Fruit fly (Drosophila melanogaster) whole organism, embryonic: ENCODE measurements around the gene rho-5.
A peak's percentile ranks its signal among the peaks of the same experiment; 100 is the strongest.

Experiments
- Abd-B ChIP-seq: fragments of 200-800 bp; sonication (Bioruptor generic); optimal IDR thresholded peaks from 2 replicates; lab custom pipeline; 2018; ENCODE audit warnings: missing biosample characterization, mild to moderate bottlenecking, missing genetic modification characterization, moderate library complexity
- Antp ChIP-seq: fragments of 200-800 bp; sonication (Bioruptor generic); optimal IDR thresholded peaks from 3 replicates; lab custom pipeline; 2016; ENCODE audit warnings: missing biosample characterization, missing genetic modification characterization
- Atf-2 ChIP-seq: fragments of 200-800 bp; sonication (Bioruptor generic); optimal IDR thresholded peaks from 2 replicates; lab custom pipeline; 2016; ENCODE audit warnings: missing biosample characterization, missing genetic modification characterization
- B-H2 ChIP-seq: fragments of 200-800 bp; sonication (Bioruptor generic); optimal IDR thresholded peaks from 2 replicates; lab custom pipeline; 2018; ENCODE audit warnings: missing biosample characterization, mild to moderate bottlenecking, missing genetic modification characterization
- CG10209 ChIP-seq: fragments of 200-800 bp; sonication (Bioruptor generic); optimal IDR thresholded peaks from 3 replicates; lab custom pipeline; 2017; ENCODE audit warnings: missing biosample characterization, mild to moderate bottlenecking, missing genetic modification characterization, missing genetic modification reagents
- CG10431 ChIP-seq: fragments of 200-800 bp; sonication (Bioruptor generic); optimal IDR thresholded peaks from 3 replicates; lab custom pipeline; 2018; ENCODE audit warnings: missing biosample characterization, mild to moderate bottlenecking, missing genetic modification characterization
- CG12659 ChIP-seq: fragments of 200-800 bp; sonication (Bioruptor generic); optimal IDR thresholded peaks from 3 replicates; lab custom pipeline; 2017; ENCODE audit warnings: mild to moderate bottlenecking, missing biosample characterization, missing genetic modification reagents, missing genetic modification characterization
- CG14860 ChIP-seq: fragments of 200-800 bp; sonication (Bioruptor generic); IDR thresholded peaks from 3 replicates; pipeline ENCODE4 v1.3.6; 2022; ENCODE audit warnings: missing biosample characterization, missing genetic modification characterization; ENCODE audit not compliant: partially characterized antibody
- CG1792 ChIP-seq: fragments of 200-800 bp; sonication (Bioruptor generic); optimal IDR thresholded peaks from 2 replicates; lab custom pipeline; 2016; ENCODE audit warnings: missing biosample characterization, missing genetic modification characterization
- CG18262 ChIP-seq: fragments of 200-800 bp; optimal IDR thresholded peaks from 3 replicates; lab custom pipeline; 2019; ENCODE audit warnings: missing biosample characterization, mild to moderate bottlenecking, missing genetic modification characterization, moderate library complexity
- CG30020 ChIP-seq: fragments of 200-800 bp; optimal IDR thresholded peaks from 2 replicates; lab custom pipeline; 2019; ENCODE audit warnings: missing biosample characterization, mild to moderate bottlenecking, missing genetic modification characterization, moderate library complexity
- CG43689 ChIP-seq: fragments of 200-800 bp; sonication (Bioruptor generic); IDR thresholded peaks from 2 replicates; pipeline ENCODE4 v1.3.6; 2022; ENCODE audit warnings: missing biosample characterization, missing genetic modification characterization
- CG4617 ChIP-seq: fragments of 200-800 bp; sonication (Bioruptor generic); optimal IDR thresholded peaks from 3 replicates; lab custom pipeline; 2016; ENCODE audit warnings: missing biosample characterization, missing genetic modification characterization, borderline replicate concordance
- CG6254 ChIP-seq: fragments of 200-800 bp; sonication (Bioruptor generic); optimal IDR thresholded peaks from 3 replicates; lab custom pipeline; 2017; ENCODE audit warnings: mild to moderate bottlenecking, missing biosample characterization, missing genetic modification reagents, missing genetic modification characterization
- CG7928 ChIP-seq: fragments of 200-800 bp; sonication (Bioruptor generic); optimal IDR thresholded peaks from 2 replicates; lab custom pipeline; 2017; ENCODE audit warnings: missing biosample characterization, mild to moderate bottlenecking, missing genetic modification characterization
- CG8478 ChIP-seq: fragments of >200 bp; optimal IDR thresholded peaks from 2 replicates; lab custom pipeline; 2018
- D19A ChIP-seq: fragments of 200-800 bp; optimal IDR thresholded peaks from 3 replicates; lab custom pipeline; 2019; ENCODE audit warnings: missing biosample characterization, mild to moderate bottlenecking, missing genetic modification characterization, moderate library complexity
- Dfd ChIP-seq, 2 experiments: fragments of >200 bp; optimal IDR thresholded peaks; 2 replicates each; lab custom pipeline; 2017; ENCODE audit warnings: missing biosample characterization in 2 of 2, missing genetic modification characterization in 2 of 2
- Dll ChIP-seq: fragments of 200-800 bp; sonication (Bioruptor generic); IDR thresholded peaks from 4 replicates; pipeline ENCODE4 v1.3.6; 2022; ENCODE audit warnings: missing biosample characterization, missing genetic modification characterization; ENCODE audit not compliant: partially characterized antibody
- HLHmδ ChIP-seq: fragments of 200-800 bp; sonication (Bioruptor generic); optimal IDR thresholded peaks from 2 replicates; lab custom pipeline; 2018; ENCODE audit warnings: missing biosample characterization, mild to moderate bottlenecking, missing genetic modification characterization, moderate library complexity
- Med ChIP-seq: fragments of 200-800 bp; sonication (Bioruptor generic); peaks from one replicate; lab custom pipeline; 2016; ENCODE audit warnings: missing biosample characterization, missing genetic modification characterization, mild to moderate bottlenecking, inconsistent platforms, moderate library complexity
- Meics ChIP-seq: fragments of 200-800 bp; sonication (Bioruptor generic); optimal IDR thresholded peaks from 2 replicates; lab custom pipeline; 2017; ENCODE audit warnings: missing biosample characterization, mild to moderate bottlenecking, missing genetic modification characterization
- NC2α ChIP-seq: fragments of 200-800 bp; sonication (Bioruptor generic); optimal IDR thresholded peaks from 2 replicates; lab custom pipeline; 2016; ENCODE audit warnings: missing biosample characterization, missing genetic modification characterization
- Rfx ChIP-seq: fragments of 200-800 bp; sonication (Bioruptor generic); IDR thresholded peaks from 2 replicates; pipeline ENCODE4 v1.3.6; 2022; ENCODE audit warnings: missing biosample characterization, missing genetic modification characterization
- amos ChIP-seq: fragments of 200-800 bp; sonication (Bioruptor generic); IDR thresholded peaks from 2 replicates; pipeline ENCODE4 v1.3.6; 2022; ENCODE audit warnings: missing biosample characterization, missing genetic modification characterization; ENCODE audit not compliant: partially characterized antibody
- ase ChIP-seq: fragments of 200-800 bp; sonication (Bioruptor generic); IDR thresholded peaks from 3 replicates; pipeline ENCODE4 v1.3.6; 2022; ENCODE audit warnings: missing biosample characterization, missing genetic modification characterization
- croc ChIP-seq: fragments of 200-800 bp; sonication (Bioruptor generic); conservative IDR thresholded peaks from 3 replicates; pipeline ENCODE4 v1.3.6; 2022; ENCODE audit warnings: missing biosample characterization, missing genetic modification characterization
- dmrt11E ChIP-seq: fragments of 200-800 bp; sonication (Bioruptor generic); optimal IDR thresholded peaks from 3 replicates; lab custom pipeline; 2018; ENCODE audit warnings: missing biosample characterization, mild to moderate bottlenecking, missing genetic modification characterization, moderate library complexity
- gce ChIP-seq: fragments of 200-800 bp; sonication (Bioruptor generic); IDR thresholded peaks from 3 replicates; pipeline ENCODE4 v1.3.6; 2022; ENCODE audit warnings: missing biosample characterization, missing genetic modification characterization
- gro ChIP-seq: fragments of 200-800 bp; sonication (Bioruptor generic); optimal IDR thresholded peaks from 2 replicates; lab custom pipeline; 2016; ENCODE audit warnings: missing biosample characterization, missing genetic modification characterization
- her ChIP-seq: fragments of 200-800 bp; sonication (Bioruptor generic); optimal IDR thresholded peaks from 2 replicates; lab custom pipeline; 2016; ENCODE audit warnings: missing biosample characterization, missing genetic modification characterization
- ken ChIP-seq: fragments of 200-800 bp; sonication (Bioruptor generic); IDR thresholded peaks from 3 replicates; pipeline ENCODE4 v1.3.6; 2022; ENCODE audit warnings: missing biosample characterization, missing genetic modification characterization
- klu ChIP-seq: fragments of 200-800 bp; sonication (Bioruptor generic); IDR thresholded peaks from 2 replicates; pipeline ENCODE4 v1.3.6; 2022; ENCODE audit warnings: missing biosample characterization, missing genetic modification characterization
- lola ChIP-seq, 3 experiments: fragments of >200 bp in 2 of 3; fragments of 200-800 bp in 1 of 3; sonication (Bioruptor generic) in 1 of 3; optimal IDR thresholded peaks; 2 replicates each; lab custom pipeline; 2017 to 2019; ENCODE audit warnings: missing biosample characterization in 3 of 3, missing genetic modification characterization in 3 of 3, mild to moderate bottlenecking in 1 of 3, moderate library complexity in 1 of 3
- nerfin-2 ChIP-seq: fragments of 200-800 bp; sonication (Bioruptor generic); IDR thresholded peaks from 2 replicates; pipeline ENCODE4 v1.3.6; 2022; ENCODE audit warnings: missing biosample characterization, missing genetic modification characterization; ENCODE audit not compliant: partially characterized antibody
- nmo ChIP-seq: fragments of 200-800 bp; sonication (Bioruptor generic); optimal IDR thresholded peaks from 2 replicates; lab custom pipeline; 2018; ENCODE audit warnings: missing biosample characterization, mild to moderate bottlenecking, missing genetic modification characterization, moderate library complexity
- pfk ChIP-seq: fragments of 200-800 bp; sonication (Bioruptor generic); optimal IDR thresholded peaks from 2 replicates; lab custom pipeline; 2018; ENCODE audit warnings: missing biosample characterization, mild to moderate bottlenecking, missing genetic modification characterization, moderate library complexity
- pita ChIP-seq: fragments of 200-800 bp; sonication (Bioruptor generic); optimal IDR thresholded peaks from 2 replicates; lab custom pipeline; 2017; ENCODE audit warnings: missing biosample characterization, mild to moderate bottlenecking, missing genetic modification characterization
- pzg ChIP-seq: fragments of 200-800 bp; sonication (Bioruptor generic); optimal IDR thresholded peaks from 3 replicates; lab custom pipeline; 2018; ENCODE audit warnings: missing biosample characterization, mild to moderate bottlenecking, missing genetic modification characterization, moderate library complexity
- repo ChIP-seq: fragments of 200-800 bp; sonication (Bioruptor generic); optimal IDR thresholded peaks from 2 replicates; lab custom pipeline; 2016; ENCODE audit warnings: missing biosample characterization, missing genetic modification characterization
- row ChIP-seq: fragments of 200-800 bp; sonication (Bioruptor generic); IDR thresholded peaks from 3 replicates; pipeline ENCODE4 v1.3.6; 2022; ENCODE audit warnings: missing biosample characterization, missing genetic modification characterization
- sens ChIP-seq: fragments of 200-800 bp; sonication (Bioruptor generic); peaks from one replicate; lab custom pipeline; 2016; ENCODE audit warnings: missing biosample characterization, missing genetic modification characterization
- sens-2 ChIP-seq: fragments of 200-800 bp; sonication (Bioruptor generic); IDR thresholded peaks from 2 replicates; pipeline ENCODE4 v1.3.6; 2022; ENCODE audit warnings: missing biosample characterization, missing genetic modification characterization
- tgo ChIP-seq: fragments of 200-800 bp; sonication (Bioruptor generic); IDR thresholded peaks from 3 replicates; pipeline ENCODE4 v1.3.6; 2022; ENCODE audit warnings: missing biosample characterization, missing genetic modification characterization
- trem ChIP-seq: fragments of 200-800 bp; optimal IDR thresholded peaks from 3 replicates; lab custom pipeline; 2019; ENCODE audit warnings: missing biosample characterization, mild to moderate bottlenecking, missing genetic modification characterization, moderate library complexity
- unc-4 ChIP-seq: fragments of 200-800 bp; sonication (Bioruptor generic); IDR thresholded peaks from 2 replicates; pipeline ENCODE4 v1.3.6; 2022; ENCODE audit warnings: missing biosample characterization, missing genetic modification characterization; ENCODE audit not compliant: partially characterized antibody
- vnd ChIP-seq: fragments of 200-800 bp; sonication (Bioruptor generic); IDR thresholded peaks from 3 replicates; pipeline ENCODE4 v1.3.6; 2022; ENCODE audit warnings: missing biosample characterization, missing genetic modification characterization; ENCODE audit not compliant: partially characterized antibody
- zen ChIP-seq: fragments of 200-800 bp; sonication (Bioruptor generic); optimal IDR thresholded peaks from 3 replicates; lab custom pipeline; 2018; ENCODE audit warnings: missing biosample characterization, mild to moderate bottlenecking, missing genetic modification characterization, moderate library complexity

Gene rho-5

DNA sequence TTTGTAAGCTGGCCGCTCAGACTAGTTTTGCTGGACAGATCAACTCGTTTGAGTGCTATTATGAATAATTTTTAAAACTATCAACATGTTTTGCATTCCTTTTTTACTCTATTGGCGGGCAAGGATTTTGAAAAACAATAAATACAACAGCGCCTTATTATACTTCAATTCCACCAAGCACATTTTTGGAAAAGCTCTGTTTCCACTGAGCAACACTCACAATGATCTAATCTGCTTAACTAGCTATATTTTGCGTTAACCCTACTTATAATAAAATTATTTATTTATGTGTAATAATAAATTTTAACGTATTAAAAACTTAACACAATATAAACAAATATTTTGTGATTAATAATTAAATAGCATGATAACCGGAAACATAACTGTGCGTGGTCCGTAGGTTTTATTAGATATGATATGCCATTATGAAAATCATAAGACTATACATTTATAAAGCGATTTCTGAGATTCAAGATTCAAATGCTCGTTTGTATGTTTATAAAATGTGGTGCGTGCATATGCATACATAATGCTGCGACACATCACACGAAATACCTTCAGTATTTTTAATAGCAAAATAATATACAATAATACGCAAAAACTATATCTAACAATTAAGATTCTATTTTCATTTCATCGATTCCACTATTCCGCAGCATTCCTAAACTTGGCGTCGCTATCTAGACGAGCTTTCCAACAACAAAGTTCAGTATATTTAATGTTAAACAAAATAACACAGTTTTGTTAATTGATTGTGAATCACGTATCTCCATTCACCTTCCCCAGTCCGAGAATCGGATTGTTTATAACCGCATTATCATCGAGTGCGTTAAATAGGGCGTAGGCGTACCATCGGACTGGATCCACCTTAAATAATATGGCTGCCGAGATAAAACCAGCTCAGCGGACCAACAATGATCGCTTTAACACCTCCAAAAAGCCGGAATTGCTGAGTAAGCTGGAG, 49.2 kb upstream of the rho-5 start, which contains the start of the genes pie and Wdfy2:
Gene pie, minus strand, starts transcription at position 138 of the 964 bp plus-strand sequence.
Gene Wdfy2, plus strand, starts transcription at position 649 of the 964 bp plus-strand sequence.
- TF ChIP-seq trem (peak; percentile 4), Rfx (0 out of 2 replicates have a peak, but pooled peaks have one; percentile 13), HLHmδ (GFP tag; lab: Kevin White, UChicago) (no peak), CG18262 (tag; lab: Kevin White, UChicago) (peak; percentile 31), tgo (no peak), CG30020 (tag; lab: Kevin White, UChicago) (peak; percentile 97), Dfd (GFP tag; optimal IDR thresholded peaks at IDR 0.05; lab: Kevin White, UChicago) (peak in 1 of 2 experiments; percentile 66), CG7928 (GFP tag; lab: Kevin White, UChicago) (no peak), her (GFP tag; lab: Kevin White, UChicago) (no peak), repo (GFP tag; lab: Kevin White, UChicago) (no peak), CG6254 (GFP tag; lab: Kevin White, UChicago) (no peak), pita (GFP tag; lab: Kevin White, UChicago) (no peak), vnd (no peak), sens-2 (GFP tag; lab: Robert Waterston, UW) (no peak), amos (GFP tag; lab: Robert Waterston, UW) (no peak), CG8478 (lab: Kevin White, UChicago) (no peak), CG10431 (no peak), nerfin-2 (no peak), Atf-2 (GFP tag; lab: Kevin White, UChicago) (no peak), unc-4 (no peak), ase (GFP tag; lab: Robert Waterston, UW) (no peak), klu (GFP tag; lab: Robert Waterston, UW) (no peak), ken (GFP tag; lab: Robert Waterston, UW) (no peak), nmo (GFP tag; lab: Kevin White, UChicago) (peak; percentile 29), CG14860 (GFP tag; lab: Robert Waterston, UW) (no peak), pfk (GFP tag; lab: Kevin White, UChicago) (peak; percentile 80), Abd-B (GFP tag; lab: Kevin White, UChicago) (peak; percentile 50), sens (GFP tag; lab: Kevin White, UChicago) (no peak), CG12659 (GFP tag; lab: Kevin White, UChicago) (peak; percentile 36), B-H2 (GFP tag; lab: Kevin White, UChicago) (no peak), Meics (GFP tag; lab: Kevin White, UChicago) (no peak), Med (peak; percentile 65), gro (GFP tag; lab: Kevin White, UChicago) (no peak), pzg (GFP tag; lab: Kevin White, UChicago) (peak; percentile 35), Dll (GFP tag; lab: Robert Waterston, UW) (no peak), NC2α (GFP tag; lab: Kevin White, UChicago) (no peak), dmrt11E (tag; lab: Kevin White, UChicago) (peak; percentile 8), CG10209 (GFP tag; lab: Kevin White, UChicago) (no peak), CG43689 (GFP tag; lab: Robert Waterston, UW) (no peak), croc (GFP tag; lab: Robert Waterston, UW) (no peak), D19A (no peak), CG1792 (GFP tag; lab: Kevin White, UChicago) (no peak), gce (GFP tag; lab: Robert Waterston, UW) (no peak), row (GFP tag; lab: Robert Waterston, UW) (peak; percentile 77), zen (tag; lab: Kevin White, UChicago) (peak; percentile 15), lola (GFP tag; optimal IDR thresholded peaks at IDR 0.05; lab: Kevin White, UChicago) (peak in 2 of 3 experiments; percentile 14 to 94), CG4617 (GFP tag; lab: Kevin White, UChicago) (peak; percentile 29), Antp (no peak)
